Worm (Caenorhabditis elegans): ENCODE measurements around the gene arrd-11.

- TF ChIP-seq nhr-11 (tag; optimal IDR thresholded peaks at IDR 0.05): no peak
- TF ChIP-seq tbx-7 (tag; optimal IDR thresholded peaks at IDR 0.05): no peak
- TF ChIP-seq lim-6 (tag; optimal IDR thresholded peaks at IDR 0.05): no peak
- no peak for TF ChIP-seq fkh-10 (GFP tag; optimal IDR thresholded peaks at IDR 0.05)
- TF ChIP-seq tbx-2 (tag; optimal IDR thresholded peaks at IDR 0.05): no peak
- TF ChIP-seq hlh-15 (tag; optimal IDR thresholded peaks at IDR 0.05): no peak
- TF ChIP-seq ceh-45 (GFP tag; IDR thresholded peaks at IDR 0.05): 0 out of 2 replicates have a peak, but pooled peaks have one; percentile 17
- TF ChIP-seq hlh-6 (tag; optimal IDR thresholded peaks at IDR 0.05): no peak
- no peak for TF ChIP-seq npax-4 (tag; optimal IDR thresholded peaks at IDR 0.05)
- TF ChIP-seq sox-4 (tag; optimal IDR thresholded peaks at IDR 0.05): no peak
- no peak for TF ChIP-seq syd-9 (tag; optimal IDR thresholded peaks at IDR 0.05)
Observed at ce11 chrII:13720650-13721049, 42.6 kb upstream of the arrd-11 start.
